Worm (Caenorhabditis elegans): ENCODE results near the gene F28G4.2.

DNA sequence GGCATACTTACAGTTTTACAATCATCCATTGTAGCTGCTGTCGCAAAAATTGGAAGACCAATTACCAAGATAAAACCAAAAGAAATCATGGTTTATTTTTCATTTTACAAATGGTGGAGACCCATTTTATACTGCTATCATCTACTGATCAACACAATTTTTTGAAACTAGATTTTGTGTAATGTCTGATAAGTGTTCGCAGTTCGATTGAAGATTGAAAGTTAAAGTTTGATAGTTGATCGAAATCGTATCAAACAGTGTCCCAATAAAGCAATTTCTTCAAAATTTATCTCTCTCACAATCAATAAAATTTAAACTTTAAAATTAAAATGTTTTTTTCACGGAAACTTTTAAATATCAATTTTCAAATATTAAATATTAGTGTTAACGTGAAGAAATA lies 11.0 kb downstream of the F28G4.2 start, which contains the start of gene T13F3.6:
- TF ChIP-seq ama-1 (optimal IDR thresholded peaks at IDR 0.05), result no peak
- TF ChIP-seq ama-1 (GFP tag; optimal IDR thresholded peaks at IDR 0.05), result no peak
- TF ChIP-seq nfya-1 (tag; optimal IDR thresholded peaks at IDR 0.05; ENCODE audit: borderline replicate concordance, insufficient read depth), result no peak
- TF ChIP-seq fkh-3 (tag; optimal IDR thresholded peaks at IDR 0.05), result no peak
